Worm (Caenorhabditis elegans) whole organism, midembryonic: Measurements from ENCODE around the gene tag-325.

Source experiments
- cog-1 ChIP-seq: sonication (generic microtip); optimal IDR thresholded peaks from 2 replicates; lab custom pipeline; 2016; ENCODE audit warnings: missing genetic modification characterization, missing compliant biosample characterization
- flt-1 ChIP-seq: fragments of 200-800 bp; sonication (Bioruptor generic); IDR thresholded peaks from 2 replicates; pipeline ENCODE4 v1.3.6; 2022; ENCODE audit warnings: missing genetic modification characterization, missing compliant biosample characterization
- klf-2 ChIP-seq: fragments of 200-800 bp; sonication (Bioruptor generic); conservative IDR thresholded peaks from 2 replicates; pipeline ENCODE4 v1.3.6; 2022; ENCODE audit warnings: missing genetic modification reagents, missing genetic modification characterization, missing compliant biosample characterization
- ztf-23 ChIP-seq: fragments of 200-800 bp; sonication (Bioruptor generic); IDR thresholded peaks from 2 replicates; pipeline ENCODE4 v1.3.6; 2022; ENCODE audit warnings: missing genetic modification reagents, missing genetic modification characterization, missing compliant biosample characterization

- peak; percentile 87 for TF ChIP-seq flt-1 (GFP tag; lab: Robert Waterston, UW)
- peak; percentile 86 for TF ChIP-seq ztf-23 (GFP tag; lab: Robert Waterston, UW)
- peak; percentile 77; the same call in 1 of the 2 replicates for TF ChIP-seq klf-2
- peak; percentile 81 for TF ChIP-seq cog-1 (tag; lab: Kevin White, UChicago)
Observed at ce11 chrIII:4756983-4757382, 39.7 kb upstream of the tag-325 start, which contains the start of gene fbxl-2.
